Worm (Caenorhabditis elegans): ENCODE results near the gene wrt-2.

wrt-2 gene

DNA sequence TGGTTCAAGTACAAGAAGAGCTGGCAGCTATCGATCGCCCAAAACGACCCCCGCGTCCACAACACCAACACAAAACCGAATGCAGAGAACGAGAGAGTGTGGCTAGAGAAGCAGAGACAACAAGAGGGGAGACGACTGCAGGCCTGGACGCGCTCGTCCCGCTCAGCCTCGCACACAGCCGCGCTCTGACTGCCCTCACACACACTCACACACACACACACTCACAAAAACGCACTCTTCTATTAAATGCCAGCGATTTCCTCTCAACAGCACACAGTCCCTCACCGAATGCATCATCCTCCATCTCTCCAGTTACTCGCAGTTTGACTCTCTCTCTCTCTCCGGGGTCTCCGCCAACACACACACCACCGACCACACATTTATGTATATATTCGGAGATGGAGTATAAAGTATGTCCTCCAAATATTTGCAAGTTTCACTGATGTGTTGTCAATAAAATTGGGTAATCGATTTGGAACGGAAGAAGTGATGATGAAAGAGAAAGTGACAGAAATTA, 33.5 kb upstream of the wrt-2 start (continued):
- TF ChIP-seq flh-1 (GFP tag; optimal IDR thresholded peaks at IDR 0.05): no peak

DNA sequence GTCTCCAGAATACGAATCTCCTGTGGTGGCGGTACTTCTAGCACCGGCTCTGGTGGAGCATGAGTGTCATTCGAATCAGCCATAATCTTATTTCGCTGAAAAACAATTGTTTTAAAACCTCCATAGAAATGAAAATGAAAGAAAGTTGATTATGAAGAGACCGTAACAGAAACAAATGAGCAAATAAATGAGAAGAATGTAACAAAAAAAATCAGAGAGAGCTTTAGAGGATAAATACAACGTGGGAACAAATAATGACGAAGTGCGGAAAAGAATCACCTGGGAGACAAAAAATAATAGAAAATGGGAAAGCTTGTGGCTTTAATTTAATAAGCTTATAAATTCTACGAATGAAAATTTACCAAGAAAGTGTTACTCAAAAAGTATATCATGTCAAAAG, 32.8 kb upstream of the wrt-2 start, which contains the start of gene spc-1:
Gene spc-1, minus strand, starts transcription at position 101 of the 400 bp plus-strand sequence.
- no peak for TF ChIP-seq ceh-83 (GFP tag; optimal IDR thresholded peaks at IDR 0.05)
- TF ChIP-seq mep-1 (tag; optimal IDR thresholded peaks at IDR 0.05): no peak
- no peak for TF ChIP-seq sem-2 (GFP tag; optimal IDR thresholded peaks at IDR 0.05)

- TF ChIP-seq ces-1 (GFP tag; optimal IDR thresholded peaks at IDR 0.05) (peak; percentile 94), cnd-1 (tag; optimal IDR thresholded peaks at IDR 0.05) (no peak)
These were observed 32.1 kb upstream of the wrt-2 start for ce11 chrX:3126233-3126632.

DNA sequence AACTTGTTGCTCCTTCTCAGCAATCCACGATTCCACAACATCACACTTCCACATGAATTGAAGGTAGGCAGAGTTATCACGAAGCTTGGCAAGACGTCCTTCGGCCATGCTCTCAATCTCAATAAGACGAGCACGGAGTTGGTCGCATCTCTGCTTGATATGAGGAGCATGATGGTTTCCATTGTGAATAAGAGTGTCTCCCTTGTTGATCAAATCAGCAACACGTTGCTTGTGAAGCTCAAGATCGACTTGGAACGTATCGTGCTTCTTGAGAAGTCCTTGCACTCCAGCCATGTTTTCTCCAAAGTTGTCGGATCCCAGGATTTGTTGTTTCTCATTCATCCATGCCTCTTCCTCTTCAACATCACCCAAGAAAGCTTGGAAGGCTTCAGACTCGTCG, 25.5 kb upstream of the wrt-2 start:
- TF ChIP-seq hlh-1 (tag; optimal IDR thresholded peaks at IDR 0.05): no peak
- TF ChIP-seq ceh-43 (GFP tag; optimal IDR thresholded peaks at IDR 0.05): no peak
- TF ChIP-seq ztf-11 (tag; optimal IDR thresholded peaks at IDR 0.05): no peak

DNA sequence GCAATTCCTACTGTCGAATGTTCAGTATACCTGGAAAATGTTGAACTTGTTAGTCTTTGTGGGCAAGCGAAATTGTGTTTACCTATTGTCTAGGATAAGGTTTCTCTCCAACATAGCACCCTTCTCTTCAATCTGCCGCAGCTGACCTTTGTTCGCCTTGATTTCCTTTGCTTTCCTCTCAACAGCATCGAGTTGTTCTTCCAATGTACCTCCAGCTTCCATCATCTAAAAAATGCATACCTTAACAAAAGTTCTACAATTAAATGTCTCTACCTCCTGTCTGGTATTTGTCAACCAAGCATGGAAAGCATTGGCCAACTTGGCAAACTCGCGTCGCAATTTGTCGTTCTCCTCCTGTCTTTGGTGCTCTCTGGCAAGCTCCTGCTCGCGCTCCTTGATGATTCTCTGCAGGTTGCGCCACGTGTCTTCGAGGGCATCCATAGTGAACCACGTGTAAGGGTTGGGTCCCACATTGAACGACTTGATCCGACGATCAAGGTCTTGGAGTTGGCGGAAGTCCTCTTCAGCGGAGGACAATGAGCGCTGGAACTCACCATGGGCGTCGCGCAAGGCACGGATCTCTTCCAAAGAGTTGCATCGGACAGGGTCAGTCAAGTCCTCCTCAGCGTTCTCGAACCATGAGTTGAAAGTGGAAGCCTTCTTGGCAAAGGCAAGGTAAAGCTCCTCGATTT, 24.6 kb upstream of the wrt-2 start:
- TF ChIP-seq ztf-11 (tag; optimal IDR thresholded peaks at IDR 0.05) (no peak), nhr-2 (tag; optimal IDR thresholded peaks at IDR 0.05) (no peak), M03D4.4 (tag; optimal IDR thresholded peaks at IDR 0.05) (no peak), ham-2 (GFP tag; optimal IDR thresholded peaks at IDR 0.05) (no peak), ces-1 (GFP tag; optimal IDR thresholded peaks at IDR 0.05) (no peak), ceh-83 (GFP tag; optimal IDR thresholded peaks at IDR 0.05) (no peak), blmp-1 (tag; optimal IDR thresholded peaks at IDR 0.05) (no peak), ceh-39 (tag; optimal IDR thresholded peaks at IDR 0.05) (no peak), unc-120 (tag; optimal IDR thresholded peaks at IDR 0.05; ENCODE audit: poor library complexity, severe bottlenecking) (no peak), snpc-4 (tag; optimal IDR thresholded peaks at IDR 0.05) (no peak), lsy-2 (tag; optimal IDR thresholded peaks at IDR 0.05) (no peak), nhr-237 (tag; optimal IDR thresholded peaks at IDR 0.05) (no peak), hlh-1 (tag; optimal IDR thresholded peaks at IDR 0.05) (no peak), tbx-8 (GFP tag; optimal IDR thresholded peaks at IDR 0.05) (no peak)

DNA sequence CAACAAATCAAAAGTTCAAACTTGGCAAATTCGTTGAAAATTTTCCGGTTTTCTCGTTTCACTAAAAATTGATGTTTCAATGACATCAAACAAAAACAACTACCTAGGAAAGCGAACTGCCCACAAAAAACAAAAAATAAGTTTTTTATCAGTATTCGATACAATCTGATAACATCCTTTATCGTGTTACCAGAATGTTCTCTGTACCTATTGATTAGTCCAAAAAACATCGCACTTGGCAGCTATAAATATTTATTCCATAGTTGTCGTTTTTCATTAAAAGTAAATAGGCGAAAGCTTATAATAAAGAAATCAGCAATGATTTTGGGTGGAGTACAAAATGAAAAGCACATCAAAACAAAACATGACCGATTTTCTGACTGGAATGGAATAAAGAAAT, 23.1 kb upstream of the wrt-2 start:
- TF ChIP-seq ceh-39 (tag; optimal IDR thresholded peaks at IDR 0.05): no peak
- TF ChIP-seq snpc-4 (tag; optimal IDR thresholded peaks at IDR 0.05): no peak
- TF ChIP-seq hlh-1 (tag; optimal IDR thresholded peaks at IDR 0.05): no peak
- no peak for TF ChIP-seq tbx-8 (GFP tag; optimal IDR thresholded peaks at IDR 0.05)
- no peak for TF ChIP-seq unc-120 (tag; optimal IDR thresholded peaks at IDR 0.05; ENCODE audit: poor library complexity, severe bottlenecking)
- no peak for TF ChIP-seq cnd-1 (tag; optimal IDR thresholded peaks at IDR 0.05)
- TF ChIP-seq flh-1 (GFP tag; optimal IDR thresholded peaks at IDR 0.05): no peak

DNA sequence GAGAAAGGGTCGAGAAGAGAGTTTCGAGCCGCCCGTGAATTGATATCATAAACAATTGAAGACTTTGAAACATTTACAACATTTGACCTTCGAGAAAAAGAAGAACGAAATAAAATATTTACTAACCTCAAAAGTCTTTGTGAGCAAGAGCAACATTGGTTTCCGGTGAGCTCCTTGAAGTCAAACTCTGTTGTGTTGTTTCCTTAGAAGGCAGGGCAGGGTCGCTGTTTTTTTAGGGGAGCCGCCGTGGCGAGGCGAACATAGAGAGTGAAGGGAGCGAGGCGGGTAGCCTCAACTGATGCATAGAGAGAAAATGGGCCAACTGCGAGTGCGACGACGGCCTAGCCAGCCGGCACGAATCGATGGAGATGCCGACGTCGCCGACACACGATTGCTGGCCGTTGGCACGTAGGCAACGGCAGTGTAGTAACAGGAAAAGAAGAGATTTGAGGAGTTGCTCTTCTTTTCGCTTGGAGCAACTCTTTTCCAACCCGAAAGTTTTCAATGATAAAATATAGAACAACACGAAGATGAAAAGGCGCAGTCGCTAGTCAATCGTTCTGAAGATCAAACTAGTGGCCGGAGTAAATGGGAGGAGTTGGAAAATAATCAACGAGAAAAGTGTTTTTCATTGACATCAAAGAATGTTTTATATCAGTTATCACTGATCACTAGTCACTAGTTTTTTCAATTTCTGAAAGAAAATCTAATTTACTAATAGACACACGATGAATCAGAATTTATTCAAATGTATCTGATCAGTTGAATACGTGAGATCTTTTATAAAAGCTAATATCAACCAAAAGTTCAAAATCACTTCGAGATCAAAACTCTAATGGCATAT, 22.1 kb upstream of the wrt-2 start, which contains the start of gene mai-1:
Gene mai-1, minus strand, starts transcription at position 557 of the 844 bp plus-strand sequence.
- TF ChIP-seq ces-1 (GFP tag; optimal IDR thresholded peaks at IDR 0.05) (no peak), blmp-1 (tag; optimal IDR thresholded peaks at IDR 0.05) (no peak), lin-13 (tag; optimal IDR thresholded peaks at IDR 0.05) (no peak), M03D4.4 (tag; optimal IDR thresholded peaks at IDR 0.05) (no peak), unc-120 (tag; optimal IDR thresholded peaks at IDR 0.05; ENCODE audit: poor library complexity, severe bottlenecking) (peak; percentile 78), hlh-1 (tag; optimal IDR thresholded peaks at IDR 0.05) (peak; percentile 68), mab-5 (tag; optimal IDR thresholded peaks at IDR 0.05) (no peak), flh-1 (GFP tag; optimal IDR thresholded peaks at IDR 0.05) (no peak), elt-1 (tag; optimal IDR thresholded peaks at IDR 0.05; ENCODE audit: borderline replicate concordance, insufficient read depth) (no peak), ham-2 (GFP tag; optimal IDR thresholded peaks at IDR 0.05) (no peak), drap-1 (GFP tag; optimal IDR thresholded peaks at IDR 0.05) (no peak), lin-32 (GFP tag; optimal IDR thresholded peaks at IDR 0.05) (no peak), pha-4 (tag; optimal IDR thresholded peaks at IDR 0.05) (no peak), unc-62 (GFP tag; optimal IDR thresholded peaks at IDR 0.05) (peak; percentile 17), sptf-1 (tag; optimal IDR thresholded peaks at IDR 0.05) (no peak), sem-2 (GFP tag; optimal IDR thresholded peaks at IDR 0.05) (no peak), tbx-8 (GFP tag; optimal IDR thresholded peaks at IDR 0.05) (no peak)

Measured in whole organism, mixed stage, embryonic.